Fruit fly (Drosophila melanogaster): Measurements from ENCODE around the gene CG34241.

DNA sequence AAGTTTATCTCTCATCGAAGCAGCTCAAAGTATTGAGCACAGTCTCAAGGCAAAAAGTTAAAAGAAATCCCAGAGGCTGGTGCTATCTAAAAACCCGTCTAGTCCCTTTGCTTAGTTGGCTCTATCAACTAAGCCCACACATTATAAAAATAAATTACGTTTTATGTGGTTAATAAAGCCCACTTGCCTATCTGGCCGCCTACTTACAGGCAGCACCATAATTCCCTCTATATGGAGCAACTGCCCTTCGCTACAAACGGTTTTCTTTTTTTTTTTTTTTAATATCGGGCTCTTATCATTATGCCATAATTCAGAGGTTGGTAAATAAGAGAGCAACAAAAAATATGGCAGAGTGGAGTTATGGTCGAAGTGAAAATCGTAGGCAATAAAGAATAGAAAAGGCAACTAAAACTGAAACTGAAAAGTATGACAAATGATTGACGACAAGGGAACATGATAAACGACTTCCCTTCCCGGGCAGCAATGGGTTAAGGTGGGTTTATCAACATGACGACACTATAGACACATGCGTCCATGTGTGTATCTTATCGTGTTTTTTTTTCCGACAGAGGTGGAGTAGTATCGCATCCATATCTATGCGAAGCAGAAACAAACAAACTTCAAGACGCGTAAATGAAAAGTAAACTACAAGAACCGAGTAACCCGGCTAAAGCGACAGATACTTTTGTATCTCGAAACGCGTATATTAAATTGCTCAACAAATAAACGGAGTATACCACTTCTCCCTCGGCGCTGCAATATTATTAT is 49.0 kb upstream of the CG34241 start:
- TF ChIP-seq ttk (optimal IDR thresholded peaks at IDR 0.05), result no peak
- TF ChIP-seq psq (optimal IDR thresholded peaks at IDR 0.05), result no peak
- TF ChIP-seq h (optimal IDR thresholded peaks at IDR 0.05), result no peak
- no peak for TF ChIP-seq Sin3A (optimal IDR thresholded peaks at IDR 0.05)

All from Kc167 (cell line).